Fruit fly (Drosophila melanogaster): ENCODE data around the gene Adk2.

DNA sequence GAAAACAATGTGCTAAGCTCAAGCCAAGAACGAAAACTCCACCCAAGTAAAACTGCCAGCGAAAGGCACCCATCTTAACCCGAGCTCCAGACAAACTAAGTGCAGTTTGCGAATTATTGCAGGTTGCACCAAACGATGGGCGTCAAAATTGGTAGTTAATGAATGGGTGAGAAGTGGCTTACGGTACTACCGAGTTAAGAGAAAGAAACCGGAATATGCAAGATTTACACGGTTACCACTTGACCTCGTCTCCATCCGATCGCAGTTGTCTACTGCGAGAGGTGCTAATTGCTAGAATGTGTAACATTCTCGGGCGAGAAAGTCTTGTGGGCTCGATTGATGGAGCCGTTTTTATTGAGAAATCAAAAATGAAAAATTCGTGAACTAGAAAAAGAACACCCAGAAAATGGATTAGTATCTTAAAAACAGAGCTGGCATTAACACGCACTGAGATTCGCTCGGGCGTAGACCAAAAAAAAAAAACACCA lies 38.9 kb upstream of the Adk2 start, which contains the start of the genes CG14115 and CG34428:
- TF ChIP-seq Myc (optimal IDR thresholded peaks at IDR 0.05) (no peak), pan (optimal IDR thresholded peaks at IDR 0.05) (no peak), Hr83 (GFP tag; optimal IDR thresholded peaks at IDR 0.05; ENCODE audit: poor library complexity, severe bottlenecking) (no peak), Dfd (GFP tag; optimal IDR thresholded peaks at IDR 0.05) (no peak), Hr78 (GFP tag; optimal IDR thresholded peaks at IDR 0.05) (no peak), tai (GFP tag; optimal IDR thresholded peaks at IDR 0.05) (no peak), Mio (GFP tag; optimal IDR thresholded peaks at IDR 0.05) (no peak), jim (GFP tag; optimal IDR thresholded peaks at IDR 0.05) (no peak), sage (GFP tag; optimal IDR thresholded peaks at IDR 0.05) (no peak), GATAd (GFP tag; optimal IDR thresholded peaks at IDR 0.05) (no peak)
